Worm (Caenorhabditis elegans): Measurements from ENCODE around the gene grl-31.

DNA sequence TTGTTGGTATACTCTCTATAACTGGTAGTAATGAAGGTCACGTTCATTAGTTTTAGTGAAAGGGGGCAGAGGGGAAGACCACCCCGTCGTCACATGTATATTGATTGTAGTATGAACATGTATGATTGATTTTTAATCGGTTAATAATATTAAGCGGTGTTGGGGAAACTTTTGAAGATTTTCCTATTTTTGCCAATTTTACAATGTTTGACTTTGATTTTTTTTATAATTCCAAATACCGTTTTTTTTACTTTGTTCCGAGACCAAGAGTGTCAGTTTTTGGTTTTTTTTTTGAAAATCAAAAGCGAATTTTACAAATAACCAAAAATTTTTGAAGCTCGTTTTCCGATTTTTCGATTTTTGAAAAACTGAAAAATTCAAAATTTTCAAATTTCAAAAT, 22.3 kb downstream of the grl-31 start, which contains the start of gene nhr-221:
- no peak for TF ChIP-seq aly-2 (tag; optimal IDR thresholded peaks at IDR 0.05)
- no peak for TF ChIP-seq nhr-11 (tag; optimal IDR thresholded peaks at IDR 0.05)
- no peak for TF ChIP-seq daf-12 (tag; optimal IDR thresholded peaks at IDR 0.05)
- no peak for TF ChIP-seq unc-39 (tag; optimal IDR thresholded peaks at IDR 0.05)
- TF ChIP-seq unc-62 (GFP tag; optimal IDR thresholded peaks at IDR 0.05 in 1 of 2) = no peak
- TF ChIP-seq unc-62 (tag; optimal IDR thresholded peaks at IDR 0.05) = no peak
- no peak for TF ChIP-seq pha-4 (GFP tag; IDR thresholded peaks at IDR 0.05)
- TF ChIP-seq pha-4 (tag; optimal IDR thresholded peaks at IDR 0.05) = no peak
- no peak for TF ChIP-seq dpl-1 (GFP tag; optimal IDR thresholded peaks at IDR 0.05)
- TF ChIP-seq F37D6.2 (tag; optimal IDR thresholded peaks at IDR 0.05) = no peak
- no peak for TF ChIP-seq ZK546.5 (tag; optimal IDR thresholded peaks at IDR 0.05)
- TF ChIP-seq nhr-25 (tag; optimal IDR thresholded peaks at IDR 0.05; ENCODE audit: borderline replicate concordance, insufficient read depth) = no peak
